Fruit fly (Drosophila melanogaster) whole organism, prepupa: ENCODE results near the gene osp.

Experiments
- Blimp-1 ChIP-seq: fragments of 200-800 bp; sonication (Bioruptor generic); optimal IDR thresholded peaks from 3 replicates; lab custom pipeline; 2017; ENCODE audit warnings: missing biosample characterization, missing genetic modification characterization, mild to moderate bottlenecking, moderate library complexity, missing genetic modification reagents
- CG10669 ChIP-seq: fragments of 200-800 bp; sonication (Bioruptor generic); optimal IDR thresholded peaks from 3 replicates; lab custom pipeline; 2018; ENCODE audit warnings: missing biosample characterization, mild to moderate bottlenecking, missing genetic modification characterization, moderate library complexity
- CG11294 ChIP-seq: fragments of 200-800 bp; sonication (Bioruptor generic); IDR thresholded peaks from 2 replicates; pipeline ENCODE4 v1.3.6; 2022; ENCODE audit warnings: missing biosample characterization, missing genetic modification characterization
- CG11762 ChIP-seq: fragments of 200-800 bp; sonication (Bioruptor generic); optimal IDR thresholded peaks from 3 replicates; lab custom pipeline; 2016; ENCODE audit warnings: missing biosample characterization, missing genetic modification characterization; ENCODE audit not compliant: insufficient read depth
- CG11902 ChIP-seq: fragments of 200-800 bp; sonication (Bioruptor generic); optimal IDR thresholded peaks from 3 replicates; lab custom pipeline; 2016; ENCODE audit warnings: missing biosample characterization, missing genetic modification characterization
- CG1621 ChIP-seq: fragments of 200-800 bp; sonication (Bioruptor generic); optimal IDR thresholded peaks from 3 replicates; lab custom pipeline; 2018; ENCODE audit warnings: missing biosample characterization, mild to moderate bottlenecking, missing genetic modification characterization
- CG16779 ChIP-seq: fragments of 200-800 bp; sonication (Bioruptor generic); optimal IDR thresholded peaks from 3 replicates; lab custom pipeline; 2017; ENCODE audit warnings: missing biosample characterization, mild to moderate bottlenecking, missing genetic modification characterization
- CG3032 ChIP-seq: fragments of 200-800 bp; optimal IDR thresholded peaks from 2 replicates; lab custom pipeline; 2019; ENCODE audit warnings: missing biosample characterization, mild to moderate bottlenecking, missing genetic modification characterization, moderate library complexity
- CG31627 ChIP-seq: fragments of 200-800 bp; sonication (Bioruptor generic); optimal IDR thresholded peaks from 3 replicates; lab custom pipeline; 2016; ENCODE audit warnings: missing biosample characterization, missing genetic modification characterization
- CG34406 ChIP-seq: fragments of 200-800 bp; sonication (Bioruptor generic); optimal IDR thresholded peaks from 3 replicates; lab custom pipeline; 2016; ENCODE audit warnings: missing biosample characterization, missing genetic modification characterization
- CG3919 ChIP-seq: fragments of 200-800 bp; sonication (Bioruptor generic); optimal IDR thresholded peaks from 3 replicates; lab custom pipeline; 2016; ENCODE audit warnings: missing biosample characterization, missing genetic modification characterization
- CG4318 ChIP-seq: fragments of 200-800 bp; sonication (Bioruptor generic); optimal IDR thresholded peaks from 3 replicates; lab custom pipeline; 2017; ENCODE audit warnings: missing biosample characterization, mild to moderate bottlenecking, missing genetic modification characterization
- CG6163 ChIP-seq: fragments of 200-800 bp; sonication (Bioruptor generic); IDR thresholded peaks from 3 replicates; pipeline ENCODE4 v1.3.6; 2022; ENCODE audit warnings: missing biosample characterization, missing genetic modification characterization
- CG6276 ChIP-seq: fragments of 200-800 bp; sonication (Bioruptor generic); optimal IDR thresholded peaks from 2 replicates; lab custom pipeline; 2017; ENCODE audit warnings: missing biosample characterization, mild to moderate bottlenecking, missing genetic modification characterization
- CG6792 ChIP-seq: fragments of 200-800 bp; sonication (Bioruptor generic); optimal IDR thresholded peaks from 3 replicates; lab custom pipeline; 2016; ENCODE audit warnings: missing biosample characterization, missing genetic modification characterization
- CG6808 ChIP-seq: fragments of 200-800 bp; sonication (Bioruptor generic); optimal IDR thresholded peaks from 3 replicates; lab custom pipeline; 2017; ENCODE audit warnings: missing biosample characterization, missing genetic modification characterization, mild to moderate bottlenecking, moderate library complexity, missing genetic modification reagents
- CG6854 ChIP-seq: fragments of 200-800 bp; sonication (Bioruptor generic); optimal IDR thresholded peaks from 2 replicates; lab custom pipeline; 2017; ENCODE audit warnings: missing biosample characterization, mild to moderate bottlenecking, missing genetic modification characterization
- CG8119 ChIP-seq: fragments of 200-800 bp; sonication (Bioruptor generic); IDR thresholded peaks from 3 replicates; pipeline ENCODE4 v1.3.6; 2022; ENCODE audit warnings: missing biosample characterization, missing genetic modification characterization
- CG8319 ChIP-seq: fragments of 200-800 bp; sonication (Bioruptor generic); optimal IDR thresholded peaks from 3 replicates; lab custom pipeline; 2016; ENCODE audit warnings: missing biosample characterization, missing genetic modification characterization
- CG8632 ChIP-seq: fragments of 200-800 bp; sonication (Bioruptor generic); optimal IDR thresholded peaks from 3 replicates; lab custom pipeline; 2016; ENCODE audit warnings: missing biosample characterization, missing genetic modification characterization
- CG9139 ChIP-seq: fragments of 200-800 bp; sonication (Bioruptor generic); optimal IDR thresholded peaks from 3 replicates; lab custom pipeline; 2017; ENCODE audit warnings: missing biosample characterization, mild to moderate bottlenecking, missing genetic modification characterization
- Eip78C ChIP-seq: fragments of 200-800 bp; sonication (Bioruptor generic); peaks from one replicate; lab custom pipeline; 2016; ENCODE audit warnings: missing biosample characterization, missing genetic modification characterization
- Eip93F ChIP-seq: fragments of 200-800 bp; sonication (Bioruptor generic); optimal IDR thresholded peaks from 2 replicates; lab custom pipeline; 2016; ENCODE audit warnings: missing biosample characterization, mild to moderate bottlenecking, missing genetic modification characterization
- Ets96B ChIP-seq: fragments of 200-800 bp; optimal IDR thresholded peaks from 2 replicates; lab custom pipeline; 2019; ENCODE audit warnings: missing biosample characterization, mild to moderate bottlenecking, missing genetic modification characterization, moderate library complexity
- Gug ChIP-seq: fragments of 200-800 bp; sonication (Bioruptor generic); IDR thresholded peaks from 2 replicates; pipeline ENCODE4 v1.3.6; 2022; ENCODE audit warnings: missing biosample characterization, missing genetic modification characterization
- Hr38 ChIP-seq: sonication (Bioruptor generic); optimal IDR thresholded peaks from 2 replicates; lab custom pipeline; 2016; ENCODE audit warnings: missing biosample characterization, missing genetic modification characterization
- Hr39 ChIP-seq: fragments of 200-800 bp; sonication (Bioruptor generic); optimal IDR thresholded peaks from 2 replicates; lab custom pipeline; 2016; ENCODE audit warnings: missing biosample characterization, missing genetic modification characterization
- Hr4 ChIP-seq: fragments of 200-800 bp; sonication (Bioruptor generic); optimal IDR thresholded peaks from 3 replicates; lab custom pipeline; 2016; ENCODE audit warnings: missing biosample characterization, missing genetic modification characterization
- Lpt ChIP-seq: fragments of 200-800 bp; sonication (Bioruptor generic); optimal IDR thresholded peaks from 3 replicates; lab custom pipeline; 2016; ENCODE audit warnings: missing biosample characterization, missing genetic modification characterization
- Met ChIP-seq: fragments of 200-800 bp; sonication (Bioruptor generic); optimal IDR thresholded peaks from 3 replicates; lab custom pipeline; 2016; ENCODE audit warnings: missing biosample characterization, missing genetic modification characterization
- Smox ChIP-seq: fragments of 200-800 bp; sonication (Bioruptor generic); optimal IDR thresholded peaks from 3 replicates; lab custom pipeline; 2016; ENCODE audit warnings: missing biosample characterization, missing genetic modification characterization
- Sox102F ChIP-seq: fragments of 200-800 bp; sonication (Bioruptor generic); optimal IDR thresholded peaks from 2 replicates; lab custom pipeline; 2016; ENCODE audit warnings: missing biosample characterization, mild to moderate bottlenecking, missing genetic modification characterization
- acj6 ChIP-seq: fragments of 200-800 bp; sonication (Bioruptor generic); optimal IDR thresholded peaks from 3 replicates; lab custom pipeline; 2016; ENCODE audit warnings: missing biosample characterization, missing genetic modification characterization
- dac ChIP-seq: fragments of 200-800 bp; sonication (Bioruptor generic); optimal IDR thresholded peaks from 2 replicates; lab custom pipeline; 2017; ENCODE audit warnings: missing biosample characterization, mild to moderate bottlenecking, missing genetic modification characterization
- dsx ChIP-seq: fragments of 200-800 bp; optimal IDR thresholded peaks from 3 replicates; lab custom pipeline; 2019; ENCODE audit warnings: missing biosample characterization, mild to moderate bottlenecking, missing genetic modification characterization, moderate library complexity; ENCODE audit not compliant: poor library complexity, severe bottlenecking
- eg ChIP-seq: fragments of 200-800 bp; sonication (Bioruptor generic); IDR thresholded peaks from 3 replicates; pipeline ENCODE4 v1.3.6; 2022; ENCODE audit warnings: missing biosample characterization, missing genetic modification characterization
- esn ChIP-seq: fragments of 200-800 bp; sonication (Bioruptor generic); optimal IDR thresholded peaks from 2 replicates; lab custom pipeline; 2016; ENCODE audit warnings: missing biosample characterization, mild to moderate bottlenecking, missing genetic modification characterization, moderate library complexity
- fkh ChIP-seq: fragments of 200-800 bp; sonication (Bioruptor generic); optimal IDR thresholded peaks from 3 replicates; lab custom pipeline; 2017; ENCODE audit warnings: missing biosample characterization, mild to moderate bottlenecking, missing genetic modification characterization, moderate library complexity
- net ChIP-seq: fragments of 200-800 bp; sonication (Bioruptor generic); optimal IDR thresholded peaks from 3 replicates; lab custom pipeline; 2016; ENCODE audit warnings: missing biosample characterization, missing genetic modification characterization
- pdm3 ChIP-seq: fragments of 200-800 bp; sonication (Bioruptor generic); optimal IDR thresholded peaks from 3 replicates; lab custom pipeline; 2016; ENCODE audit warnings: missing biosample characterization, missing genetic modification characterization
- salr ChIP-seq, 2 experiments: fragments of 200-800 bp; sonication (Bioruptor generic); optimal IDR thresholded peaks; 3 replicates each; lab custom pipeline; 2016 to 2018; ENCODE audit warnings: missing biosample characterization in 2 of 2, missing genetic modification characterization in 2 of 2, mild to moderate bottlenecking in 1 of 2
- ss ChIP-seq, 2 experiments: fragments of 200-800 bp; sonication (Bioruptor generic); optimal IDR thresholded peaks; 2 replicates in 1 of 2; 3 replicates in 1 of 2; lab custom pipeline; 2017 to 2018; ENCODE audit warnings: mild to moderate bottlenecking in 2 of 2, missing biosample characterization in 2 of 2, missing genetic modification characterization in 2 of 2, moderate library complexity in 1 of 2
- svp ChIP-seq: fragments of 200-800 bp; sonication (Bioruptor generic); peaks from one replicate; lab custom pipeline; 2016; ENCODE audit warnings: missing biosample characterization, missing genetic modification characterization
- topi ChIP-seq: fragments of 200-800 bp; sonication (Bioruptor generic); optimal IDR thresholded peaks from 3 replicates; lab custom pipeline; 2016; ENCODE audit warnings: missing biosample characterization, missing genetic modification characterization
- vri ChIP-seq: fragments of 200-800 bp; sonication (Bioruptor generic); optimal IDR thresholded peaks from 3 replicates; lab custom pipeline; 2016; ENCODE audit warnings: missing biosample characterization, mild to moderate bottlenecking, missing genetic modification characterization

The osp gene

dm6 chr2L:14552141-14552748 lies 136.9 kb downstream of the osp start (continued):
- TF ChIP-seq Blimp-1 (GFP tag; lab: Kevin White, UChicago) (peak; percentile 81), CG31627 (GFP tag; lab: Kevin White, UChicago) (peak; percentile 93), CG8319 (peak; percentile 84), CG6276 (GFP tag; lab: Kevin White, UChicago) (peak; percentile 64), Sox102F (peak; percentile 95), salr (GFP tag; optimal IDR thresholded peaks at IDR 0.05; lab: Kevin White, UChicago) (peak; percentile 74 to 85), CG10669 (peak; percentile 94), CG6854 (GFP tag; lab: Kevin White, UChicago) (peak; percentile 65), Lpt (GFP tag; lab: Kevin White, UChicago) (peak; percentile 59), CG8119 (GFP tag; lab: Robert Waterston, UW) (peak; percentile 78), CG3032 (peak; percentile 92), CG6808 (GFP tag; lab: Kevin White, UChicago) (peak; percentile 89), CG9139 (GFP tag; lab: Kevin White, UChicago) (peak; percentile 82), CG3919 (GFP tag; lab: Kevin White, UChicago) (peak; percentile 95), fkh (GFP tag; lab: Kevin White, UChicago) (no peak), CG6163 (GFP tag; lab: Robert Waterston, UW) (peak; percentile 92), Hr39 (GFP tag; lab: Kevin White, UChicago) (peak; percentile 95), CG1621 (peak; percentile 92), esn (GFP tag; lab: Kevin White, UChicago) (peak; percentile 95), Eip78C (GFP tag; lab: Kevin White, UChicago) (peak; percentile 98), CG4318 (GFP tag; lab: Kevin White, UChicago) (peak; percentile 51), Hr38 (GFP tag; lab: Kevin White, UChicago) (no peak), CG11762 (GFP tag; lab: Kevin White, UChicago) (peak; percentile 85), CG8632 (GFP tag; lab: Kevin White, UChicago) (peak; percentile 88), dsx (GFP tag; lab: Kevin White, UChicago) (peak; percentile 90), acj6 (peak; percentile 91), dac (GFP tag; lab: Kevin White, UChicago) (no peak), pdm3 (GFP tag; lab: Kevin White, UChicago) (peak; percentile 92), Ets96B (peak; percentile 92), Met (peak; percentile 95), Eip93F (GFP tag; lab: Kevin White, UChicago) (peak; percentile 82), CG16779 (tag; lab: Kevin White, UChicago) (peak; percentile 57), Hr4 (peak; percentile 77), CG6792 (peak; percentile 93), CG34406 (peak; percentile 92), topi (GFP tag; lab: Kevin White, UChicago) (peak; percentile 95), eg (GFP tag; lab: Robert Waterston, UW) (peak; percentile 82), vri (GFP tag; lab: Kevin White, UChicago) (peak; percentile 94), CG11902 (GFP tag; lab: Kevin White, UChicago) (peak; percentile 82)
- TF ChIP-seq, all 60 proteins: peak for 57

- TF ChIP-seq CG11294 (GFP tag; lab: Robert Waterston, UW) (no peak), dsx (GFP tag; lab: Kevin White, UChicago) (peak; percentile 54), CG8319 (no peak), svp (GFP tag; lab: Kevin White, UChicago) (peak; percentile 74), CG11902 (GFP tag; lab: Kevin White, UChicago) (no peak), Eip78C (GFP tag; lab: Kevin White, UChicago) (peak; percentile 45), Lpt (GFP tag; lab: Kevin White, UChicago) (no peak), Smox (GFP tag; lab: Kevin White, UChicago) (no peak), eg (GFP tag; lab: Robert Waterston, UW) (0 out of 3 replicates have a peak, but pooled peaks have one; percentile 18), CG11762 (GFP tag; lab: Kevin White, UChicago) (no peak), ss (GFP tag; optimal IDR thresholded peaks at IDR 0.05; lab: Kevin White, UChicago) (no peak), CG31627 (GFP tag; lab: Kevin White, UChicago) (no peak), Gug (no peak), net (GFP tag; lab: Kevin White, UChicago) (no peak)
Observed at dm6 chr2L:14550653-14551352, 138.3 kb downstream of the osp start.
